Fruit fly (Drosophila melanogaster) whole organism, embryonic: ENCODE data around the gene CG4955.
A peak's percentile ranks its signal among the peaks of the same experiment; 100 is the strongest.

ENCODE experiments used
- Awh ChIP-seq: fragments of 200-800 bp; sonication (Bioruptor generic); IDR thresholded peaks from 2 replicates; pipeline ENCODE4, ENCODE4 v1.3.6; 2022; ENCODE audit warnings: missing biosample characterization, missing genetic modification characterization
- CG6254 ChIP-seq: fragments of 200-800 bp; sonication (Bioruptor generic); optimal IDR thresholded peaks from 3 replicates; lab custom pipeline; 2017; ENCODE audit warnings: mild to moderate bottlenecking, missing biosample characterization, missing genetic modification reagents, missing genetic modification characterization
- dmrt99B ChIP-seq: fragments of 200-800 bp; sonication (Bioruptor generic); optimal IDR thresholded peaks from 2 replicates; lab custom pipeline; 2018; ENCODE audit warnings: missing biosample characterization, mild to moderate bottlenecking, missing genetic modification characterization, moderate library complexity
- ems ChIP-seq: fragments of 200-800 bp; sonication (Bioruptor generic); optimal IDR thresholded peaks from 3 replicates; lab custom pipeline; 2016; ENCODE audit warnings: missing biosample characterization, missing genetic modification characterization
- exex ChIP-seq: fragments of 200-800 bp; sonication (Bioruptor generic); optimal IDR thresholded peaks from 4 replicates; lab custom pipeline; 2018; ENCODE audit warnings: missing biosample characterization, mild to moderate bottlenecking, missing genetic modification characterization, moderate library complexity
- seq ChIP-seq: fragments of 200-800 bp; sonication (Bioruptor generic); IDR thresholded peaks from 2 replicates; pipeline ENCODE4 v1.3.6; 2022; ENCODE audit warnings: missing biosample characterization, missing genetic modification characterization
- sisA ChIP-seq: fragments of 200-800 bp; sonication (Bioruptor generic); IDR thresholded peaks from 2 replicates; pipeline ENCODE4 v1.3.6; 2022; ENCODE audit warnings: missing biosample characterization, missing genetic modification characterization
- vvl ChIP-seq: fragments of 200-800 bp; sonication (Bioruptor generic); IDR thresholded peaks from 2 replicates; pipeline ENCODE4 v1.3.6; 2022; ENCODE audit warnings: missing biosample characterization, missing genetic modification characterization

DNA sequence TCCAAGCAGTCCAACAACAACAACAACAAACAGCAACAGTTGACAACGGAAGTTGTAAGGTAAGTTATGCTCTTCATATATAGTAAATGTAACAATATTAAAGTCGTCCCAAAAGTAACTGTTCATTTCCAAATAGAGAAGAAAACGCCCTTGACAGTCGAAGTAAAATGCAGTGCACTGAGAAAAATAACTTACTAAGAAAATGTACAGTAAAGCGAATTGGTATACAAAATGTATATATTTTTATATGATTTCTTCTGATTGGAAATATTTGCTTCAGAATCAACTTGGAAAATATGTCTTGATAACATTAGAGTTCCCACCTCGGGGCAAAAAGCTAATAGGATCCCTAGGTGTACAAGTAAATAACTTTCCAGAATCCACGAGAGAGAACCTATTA, 26.8 kb downstream of the CG4955 start:
- TF ChIP-seq vvl (GFP tag; lab: Robert Waterston, UW) (no peak), CG6254 (GFP tag; lab: Kevin White, UChicago) (no peak), dmrt99B (peak; percentile 11), sisA (GFP tag; lab: Robert Waterston, UW) (no peak), seq (GFP tag; lab: Robert Waterston, UW) (no peak), exex (tag; lab: Kevin White, UChicago) (no peak), Awh (GFP tag; lab: Robert Waterston, UW) (no peak), ems (GFP tag; lab: Kevin White, UChicago) (no peak)
